Worm (Caenorhabditis elegans) whole organism, midembryonic: ENCODE data around the gene sre-16.

Experiments
- T22C8.4 ChIP-seq: fragments of 200-800 bp; sonication (Bioruptor generic); IDR thresholded peaks from 2 replicates; pipeline ENCODE4 v1.3.6; 2022; ENCODE audit warnings: missing genetic modification characterization, missing compliant biosample characterization
- cog-1 ChIP-seq: sonication (generic microtip); optimal IDR thresholded peaks from 2 replicates; lab custom pipeline; 2016; ENCODE audit warnings: missing genetic modification characterization, missing compliant biosample characterization
- flt-1 ChIP-seq: fragments of 200-800 bp; sonication (Bioruptor generic); IDR thresholded peaks from 2 replicates; pipeline ENCODE4 v1.3.6; 2022; ENCODE audit warnings: missing genetic modification characterization, missing compliant biosample characterization
- klf-2 ChIP-seq: fragments of 200-800 bp; sonication (Bioruptor generic); conservative IDR thresholded peaks from 2 replicates; pipeline ENCODE4 v1.3.6; 2022; ENCODE audit warnings: missing genetic modification reagents, missing genetic modification characterization, missing compliant biosample characterization
- med-1 ChIP-seq: sonication (generic microtip); optimal IDR thresholded peaks from 2 replicates; lab custom pipeline; 2017; ENCODE audit warnings: missing genetic modification characterization, mild to moderate bottlenecking, missing compliant biosample characterization, antibody characterized with exemption, missing genetic modification reagents; ENCODE audit not compliant: insufficient read depth
- ref-1 ChIP-seq: fragments of 200-800 bp; sonication (Bioruptor generic); conservative IDR thresholded peaks from 2 replicates; pipeline ENCODE4 v1.3.6; 2022; ENCODE audit warnings: missing genetic modification reagents, missing genetic modification characterization, missing compliant biosample characterization
- tab-1 ChIP-seq: fragments of 200-800 bp; sonication (Bioruptor generic); IDR thresholded peaks from 2 replicates; pipeline ENCODE4 v1.3.6; 2022; ENCODE audit warnings: missing genetic modification characterization, missing compliant biosample characterization
- ztf-23 ChIP-seq: fragments of 200-800 bp; sonication (Bioruptor generic); IDR thresholded peaks from 2 replicates; pipeline ENCODE4 v1.3.6; 2022; ENCODE audit warnings: missing genetic modification reagents, missing genetic modification characterization, missing compliant biosample characterization
- ztf-29 ChIP-seq: fragments of 200-800 bp; sonication (Bioruptor generic); IDR thresholded peaks from 2 replicates; pipeline ENCODE4 v1.3.6; 2022; ENCODE audit warnings: missing genetic modification reagents, missing genetic modification characterization, missing compliant biosample characterization

- no peak for TF ChIP-seq ztf-29
- TF ChIP-seq tab-1 = no peak
- no peak for TF ChIP-seq T22C8.4 (GFP tag; lab: Robert Waterston, UW)
- TF ChIP-seq klf-2 (GFP tag; lab: Robert Waterston, UW) = no peak
- TF ChIP-seq cog-1 (tag; lab: Kevin White, UChicago) = no peak
- TF ChIP-seq ztf-23 (GFP tag; lab: Robert Waterston, UW) = no peak
- TF ChIP-seq flt-1 (GFP tag; lab: Robert Waterston, UW) = no peak
- TF ChIP-seq med-1 = no peak
- TF ChIP-seq ref-1 (GFP tag; lab: Robert Waterston, UW) = no peak
Observed at ce11 chrIV:12252579-12252978, 16.7 kb upstream of the sre-16 start, which contains the start of gene dnj-26.
